Worm (Caenorhabditis elegans): ENCODE results near the gene add-2.

- TF ChIP-seq aly-1 (tag; optimal IDR thresholded peaks at IDR 0.05) (no peak), ama-1 (optimal IDR thresholded peaks at IDR 0.05) (no peak), hmbx-1 (tag; optimal IDR thresholded peaks at IDR 0.05) (no peak), ceh-13 (GFP tag; optimal IDR thresholded peaks at IDR 0.05) (no peak), tbx-37 (GFP tag; conservative IDR thresholded peaks at IDR 0.05) (no peak), F13C5.2 (tag; optimal IDR thresholded peaks at IDR 0.05) (no peak)
Observed at ce11 chrV:12053598-12053997, 40.4 kb upstream of the add-2 start, which contains the start of gene F10C2.7.
